Fruit fly (Drosophila melanogaster): ENCODE measurements around the gene TP53INP.
A peak's percentile ranks its signal among the peaks of the same experiment; 100 is the strongest.

TP53INP gene

DNA sequence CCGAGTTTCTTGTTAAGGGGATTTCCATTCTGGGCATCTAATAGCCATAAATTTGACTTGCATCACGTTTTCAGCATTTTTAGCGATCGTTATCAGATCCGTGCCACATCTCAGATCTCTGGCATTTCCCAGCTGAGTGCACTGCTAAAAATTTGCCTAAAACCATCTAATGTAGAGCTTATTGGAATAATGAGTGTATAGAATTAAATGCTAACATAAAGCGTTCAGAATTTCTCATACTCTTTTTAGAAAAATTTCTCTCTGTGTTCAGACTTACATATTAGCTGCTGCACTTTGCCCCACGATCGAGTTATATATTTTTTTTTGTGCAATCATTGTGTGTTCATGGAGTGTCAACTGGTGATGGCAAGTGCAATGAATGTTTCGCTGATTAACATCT lies 1.0 kb downstream of the TP53INP start (continued):
- TF ChIP-seq CoRest (tag; optimal IDR thresholded peaks at IDR 0.05) (no peak), CG6854 (GFP tag; optimal IDR thresholded peaks at IDR 0.05) (no peak), CG4424 (GFP tag; optimal IDR thresholded peaks at IDR 0.05) (peak; percentile 6), Adf1 (GFP tag; IDR thresholded peaks at IDR 0.05) (no peak), eve (GFP tag; optimal IDR thresholded peaks at IDR 0.05) (peak in 1 of 2 experiments; percentile 5), croc (GFP tag; conservative IDR thresholded peaks at IDR 0.05) (no peak), chn (GFP tag; optimal IDR thresholded peaks at IDR 0.05) (peak; percentile 37), pho (GFP tag; optimal IDR thresholded peaks at IDR 0.05) (no peak), ap (GFP tag; IDR thresholded peaks at IDR 0.05) (no peak), CG10431 (GFP tag; optimal IDR thresholded peaks at IDR 0.05) (no peak), peb (GFP tag; IDR thresholded peaks at IDR 0.05) (no peak), CG12942 (GFP tag; optimal IDR thresholded peaks at IDR 0.05) (no peak), CG6272 (GFP tag; IDR thresholded peaks at IDR 0.05) (no peak), lmd (GFP tag; IDR thresholded peaks at IDR 0.05) (no peak), Nf-YC (tag; optimal IDR thresholded peaks at IDR 0.05) (no peak), Opbp (GFP tag; IDR thresholded peaks at IDR 0.05; ENCODE audit: partially characterized antibody) (no peak), CG12299 (tag; optimal IDR thresholded peaks at IDR 0.05) (no peak), CG10959 (GFP tag; IDR thresholded peaks at IDR 0.05) (no peak), bsh (GFP tag; optimal IDR thresholded peaks at IDR 0.05) (peak; percentile 33 to 38), az2 (GFP tag; optimal IDR thresholded peaks at IDR 0.05) (no peak), zf30C (GFP tag; optimal IDR thresholded peaks at IDR 0.05) (peak; percentile 26), Hand (GFP tag; optimal IDR thresholded peaks at IDR 0.05) (no peak), CG8281 (tag; optimal IDR thresholded peaks at IDR 0.05) (no peak), CG2199 (GFP tag; IDR thresholded peaks at IDR 0.05) (no peak), CG13775 (GFP tag; optimal IDR thresholded peaks at IDR 0.05) (peak; percentile 2), gt (GFP tag; IDR thresholded peaks at IDR 0.05) (no peak), sens (GFP tag) (peak; percentile 63), Hr51 (GFP tag; optimal IDR thresholded peaks at IDR 0.05) (no peak), Drgx (GFP tag; IDR thresholded peaks at IDR 0.05) (peak; percentile 52), CG3838 (GFP tag; optimal IDR thresholded peaks at IDR 0.05) (no peak), CG30431 (GFP tag; optimal IDR thresholded peaks at IDR 0.05) (no peak), aop (GFP tag; IDR thresholded peaks at IDR 0.05) (no peak), CG31441 (GFP tag; IDR thresholded peaks at IDR 0.05) (no peak), caup (GFP tag; optimal IDR thresholded peaks at IDR 0.05; ENCODE audit: severe bottlenecking) (no peak), vvl (GFP tag; IDR thresholded peaks at IDR 0.05) (no peak), ci (GFP tag; IDR thresholded peaks at IDR 0.05) (0 out of 3 replicates have a peak, but pooled peaks have one; percentile 21), ftz-f1 (GFP tag; optimal IDR thresholded peaks at IDR 0.05) (no peak), CG6654 (GFP tag; optimal IDR thresholded peaks at IDR 0.05) (no peak), ems (GFP tag; optimal IDR thresholded peaks at IDR 0.05) (no peak), CG13894 (tag; optimal IDR thresholded peaks at IDR 0.05) (no peak), Chrac-16 (GFP tag; optimal IDR thresholded peaks at IDR 0.05) (no peak), CG13123 (GFP tag; optimal IDR thresholded peaks at IDR 0.05) (no peak), Sox102F (GFP tag; optimal IDR thresholded peaks at IDR 0.05) (peak; percentile 23), ham (GFP tag; IDR thresholded peaks at IDR 0.05) (no peak), slou (GFP tag; optimal IDR thresholded peaks at IDR 0.05) (no peak), jumu (GFP tag; optimal IDR thresholded peaks at IDR 0.05) (no peak), br (optimal IDR thresholded peaks at IDR 0.05) (no peak), sqz (GFP tag; optimal IDR thresholded peaks at IDR 0.05) (no peak), pum (GFP tag; optimal IDR thresholded peaks at IDR 0.05) (peak; percentile 3), CG12071 (GFP tag; optimal IDR thresholded peaks at IDR 0.05) (no peak), CG34224 (GFP tag; IDR thresholded peaks at IDR 0.05; ENCODE audit: partially characterized antibody) (no peak), H2.0 (GFP tag; IDR thresholded peaks at IDR 0.05) (no peak), MTF-1 (GFP tag; optimal IDR thresholded peaks at IDR 0.05; ENCODE audit: borderline replicate concordance) (no peak)
